Fruit fly (Drosophila melanogaster) whole organism, prepupa: ENCODE data around the gene skd.
A peak's percentile ranks its signal among the peaks of the same experiment; 100 is the strongest.

Source experiments
- CG16779 ChIP-seq: fragments of 200-800 bp; sonication (Bioruptor generic); optimal IDR thresholded peaks from 3 replicates; lab custom pipeline; 2017; ENCODE audit warnings: missing biosample characterization, mild to moderate bottlenecking, missing genetic modification characterization
- CG4318 ChIP-seq: fragments of 200-800 bp; sonication (Bioruptor generic); optimal IDR thresholded peaks from 3 replicates; lab custom pipeline; 2017; ENCODE audit warnings: missing biosample characterization, mild to moderate bottlenecking, missing genetic modification characterization
- CG6792 ChIP-seq: fragments of 200-800 bp; sonication (Bioruptor generic); optimal IDR thresholded peaks from 3 replicates; lab custom pipeline; 2016; ENCODE audit warnings: missing biosample characterization, missing genetic modification characterization
- CG6854 ChIP-seq: fragments of 200-800 bp; sonication (Bioruptor generic); optimal IDR thresholded peaks from 2 replicates; lab custom pipeline; 2017; ENCODE audit warnings: missing biosample characterization, mild to moderate bottlenecking, missing genetic modification characterization
- Eip78C ChIP-seq: fragments of 200-800 bp; sonication (Bioruptor generic); peaks from one replicate; lab custom pipeline; 2016; ENCODE audit warnings: missing biosample characterization, missing genetic modification characterization
- Ets96B ChIP-seq: fragments of 200-800 bp; optimal IDR thresholded peaks from 2 replicates; lab custom pipeline; 2019; ENCODE audit warnings: missing biosample characterization, mild to moderate bottlenecking, missing genetic modification characterization, moderate library complexity
- acj6 ChIP-seq: fragments of 200-800 bp; sonication (Bioruptor generic); optimal IDR thresholded peaks from 3 replicates; lab custom pipeline; 2016; ENCODE audit warnings: missing biosample characterization, missing genetic modification characterization
- dac ChIP-seq: fragments of 200-800 bp; sonication (Bioruptor generic); optimal IDR thresholded peaks from 2 replicates; lab custom pipeline; 2017; ENCODE audit warnings: missing biosample characterization, mild to moderate bottlenecking, missing genetic modification characterization
- dsx ChIP-seq: fragments of 200-800 bp; optimal IDR thresholded peaks from 3 replicates; lab custom pipeline; 2019; ENCODE audit warnings: missing biosample characterization, mild to moderate bottlenecking, missing genetic modification characterization, moderate library complexity; ENCODE audit not compliant: poor library complexity, severe bottlenecking
- esn ChIP-seq: fragments of 200-800 bp; sonication (Bioruptor generic); optimal IDR thresholded peaks from 2 replicates; lab custom pipeline; 2016; ENCODE audit warnings: missing biosample characterization, mild to moderate bottlenecking, missing genetic modification characterization, moderate library complexity
- fd85E ChIP-seq: fragments of 200-800 bp; sonication (Bioruptor generic); optimal IDR thresholded peaks from 3 replicates; lab custom pipeline; 2016; ENCODE audit warnings: missing biosample characterization, missing genetic modification characterization
- pdm3 ChIP-seq: fragments of 200-800 bp; sonication (Bioruptor generic); optimal IDR thresholded peaks from 3 replicates; lab custom pipeline; 2016; ENCODE audit warnings: missing biosample characterization, missing genetic modification characterization
- svp ChIP-seq: fragments of 200-800 bp; sonication (Bioruptor generic); peaks from one replicate; lab custom pipeline; 2016; ENCODE audit warnings: missing biosample characterization, missing genetic modification characterization
- topi ChIP-seq: fragments of 200-800 bp; sonication (Bioruptor generic); optimal IDR thresholded peaks from 3 replicates; lab custom pipeline; 2016; ENCODE audit warnings: missing biosample characterization, missing genetic modification characterization

DNA sequence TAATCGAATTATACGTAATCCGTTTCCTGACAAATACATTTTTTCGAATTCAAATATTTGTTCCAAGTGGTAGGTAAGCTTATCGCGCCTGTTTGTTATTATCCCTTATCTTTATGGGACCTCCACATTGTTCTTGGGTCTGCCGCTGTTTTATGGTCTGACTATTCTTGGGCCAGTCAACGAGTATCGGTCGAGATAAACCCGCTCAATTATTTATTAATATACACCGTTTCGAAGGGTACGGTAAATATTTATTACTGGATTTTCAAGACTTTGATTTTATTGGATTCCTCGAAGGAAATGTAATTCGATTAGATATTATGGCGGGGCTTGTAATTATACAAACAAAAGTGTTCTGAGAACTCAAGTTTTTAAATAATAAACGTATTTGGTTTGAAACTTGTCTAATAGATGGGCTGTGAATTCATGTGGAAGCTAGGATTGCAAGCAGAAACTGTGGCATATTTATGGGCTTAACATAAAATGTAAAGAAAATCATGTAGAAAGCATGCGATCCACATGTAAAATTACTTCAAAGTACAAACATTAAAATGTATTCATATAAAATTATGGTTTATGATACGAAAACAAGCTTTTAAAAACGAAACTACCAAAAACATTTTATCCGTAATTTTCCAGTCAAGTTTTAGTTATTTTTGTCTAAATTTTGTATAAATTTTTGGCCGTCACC lies 38.1 kb upstream of the skd start, which contains the start of gene CG43072:
- TF ChIP-seq CG6854 (GFP tag; lab: Kevin White, UChicago), result no peak
- TF ChIP-seq Eip78C (GFP tag; lab: Kevin White, UChicago), result peak; percentile 67
- no peak for TF ChIP-seq pdm3 (GFP tag; lab: Kevin White, UChicago)
- TF ChIP-seq fd85E (GFP tag; lab: Kevin White, UChicago), result no peak
- no peak for TF ChIP-seq CG6792 (GFP tag; lab: Kevin White, UChicago)
- no peak for TF ChIP-seq svp (GFP tag; lab: Kevin White, UChicago)
- TF ChIP-seq esn (GFP tag; lab: Kevin White, UChicago), result no peak
- no peak for TF ChIP-seq dac
- TF ChIP-seq acj6 (GFP tag; lab: Kevin White, UChicago), result no peak
- TF ChIP-seq CG16779, result no peak
- TF ChIP-seq CG4318, result no peak
- no peak for TF ChIP-seq Ets96B
- TF ChIP-seq topi (GFP tag; lab: Kevin White, UChicago), result no peak
- TF ChIP-seq dsx, result no peak
